Worm (Caenorhabditis elegans): ENCODE results near the gene daf-28.

DNA sequence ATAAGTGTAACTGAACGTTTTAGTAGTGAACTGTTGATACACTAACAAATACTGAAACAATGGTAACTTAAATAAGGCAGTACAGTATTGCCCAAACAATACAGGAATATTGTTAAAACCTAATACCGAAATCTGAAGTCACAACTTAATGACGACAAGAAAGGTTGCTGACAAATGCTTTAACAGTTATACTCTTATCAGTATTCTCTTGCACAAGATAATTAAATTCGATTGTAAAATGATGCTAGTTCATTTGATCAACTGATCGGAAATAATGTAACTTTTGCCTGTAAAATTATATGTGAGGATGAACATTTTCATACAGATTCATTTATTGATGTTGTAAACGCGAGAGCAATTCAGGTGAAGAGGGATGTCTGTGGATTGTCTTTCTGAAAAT lies 16.7 kb downstream of the daf-28 start:
- TF ChIP-seq ama-1 (optimal IDR thresholded peaks at IDR 0.05): no peak
- TF ChIP-seq pqm-1 (tag; optimal IDR thresholded peaks at IDR 0.05): no peak
- TF ChIP-seq ahr-1 (tag; optimal IDR thresholded peaks at IDR 0.05): no peak
- no peak for TF ChIP-seq nfya-1 (tag; optimal IDR thresholded peaks at IDR 0.05)
- TF ChIP-seq unc-55 (GFP tag; optimal IDR thresholded peaks at IDR 0.05): no peak
- TF ChIP-seq hlh-30 (tag; optimal IDR thresholded peaks at IDR 0.05; ENCODE audit: insufficient read depth): no peak
- TF ChIP-seq C08G9.2 (tag; optimal IDR thresholded peaks at IDR 0.05): no peak
- no peak for TF ChIP-seq pag-3 (tag; optimal IDR thresholded peaks at IDR 0.05; ENCODE audit: borderline replicate concordance)
- no peak for TF ChIP-seq pha-4 (tag; optimal IDR thresholded peaks at IDR 0.05)
- no peak for TF ChIP-seq hlh-13 (GFP tag; optimal IDR thresholded peaks at IDR 0.05)
